Fruit fly (Drosophila melanogaster) whole organism, prepupa: ENCODE data around the gene Cyp313a3.

ENCODE experiments used
- CG11294 ChIP-seq: fragments of 200-800 bp; sonication (Bioruptor generic); IDR thresholded peaks from 2 replicates; pipeline ENCODE4 v1.3.6; 2022; ENCODE audit warnings: missing biosample characterization, missing genetic modification characterization
- CG6854 ChIP-seq: fragments of 200-800 bp; sonication (Bioruptor generic); optimal IDR thresholded peaks from 2 replicates; lab custom pipeline; 2017; ENCODE audit warnings: missing biosample characterization, mild to moderate bottlenecking, missing genetic modification characterization
- CG9139 ChIP-seq: fragments of 200-800 bp; sonication (Bioruptor generic); optimal IDR thresholded peaks from 3 replicates; lab custom pipeline; 2017; ENCODE audit warnings: missing biosample characterization, mild to moderate bottlenecking, missing genetic modification characterization
- Eip75B ChIP-seq: fragments of 200-800 bp; sonication (Bioruptor generic); optimal IDR thresholded peaks from 3 replicates; lab custom pipeline; 2016; ENCODE audit warnings: missing biosample characterization, missing genetic modification characterization
- Ets96B ChIP-seq: fragments of 200-800 bp; optimal IDR thresholded peaks from 2 replicates; lab custom pipeline; 2019; ENCODE audit warnings: missing biosample characterization, mild to moderate bottlenecking, missing genetic modification characterization, moderate library complexity
- Lpt ChIP-seq: fragments of 200-800 bp; sonication (Bioruptor generic); optimal IDR thresholded peaks from 3 replicates; lab custom pipeline; 2016; ENCODE audit warnings: missing biosample characterization, missing genetic modification characterization
- OdsH ChIP-seq: fragments of 200-800 bp; sonication (Bioruptor generic); optimal IDR thresholded peaks from 3 replicates; lab custom pipeline; 2016; ENCODE audit warnings: missing biosample characterization, missing genetic modification characterization
- eg ChIP-seq: fragments of 200-800 bp; sonication (Bioruptor generic); IDR thresholded peaks from 3 replicates; pipeline ENCODE4 v1.3.6; 2022; ENCODE audit warnings: missing biosample characterization, missing genetic modification characterization
- svp ChIP-seq: fragments of 200-800 bp; sonication (Bioruptor generic); peaks from one replicate; lab custom pipeline; 2016; ENCODE audit warnings: missing biosample characterization, missing genetic modification characterization

DNA sequence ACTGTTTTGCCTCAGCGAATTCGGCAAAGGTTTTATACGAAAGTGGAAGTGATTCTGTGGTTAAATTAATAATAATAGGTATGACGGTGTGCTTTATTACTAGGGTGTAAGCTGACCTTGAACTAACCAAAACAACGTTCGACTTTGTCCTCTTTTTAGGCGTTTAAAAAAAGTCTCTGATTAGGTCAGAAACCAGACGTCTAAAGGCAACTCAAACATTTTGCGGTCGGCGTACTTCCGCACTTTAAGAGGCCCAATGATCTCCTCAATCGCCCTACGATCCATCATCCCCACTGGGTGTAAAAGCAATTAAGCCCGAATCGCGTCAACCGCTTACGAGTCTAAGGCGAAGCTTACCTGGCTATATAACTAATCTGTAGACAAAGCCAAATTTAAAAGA is at the start of gene Cyp313a3:
- TF ChIP-seq CG9139 (GFP tag; lab: Kevin White, UChicago) (no peak), svp (no peak), eg (GFP tag; lab: Robert Waterston, UW) (no peak), Ets96B (tag; lab: Kevin White, UChicago) (no peak), CG11294 (no peak), Eip75B (GFP tag; lab: Kevin White, UChicago) (no peak), Lpt (GFP tag; lab: Kevin White, UChicago) (no peak), CG6854 (no peak), OdsH (GFP tag; lab: Kevin White, UChicago) (no peak)
